Fruit fly (Drosophila melanogaster) whole organism, embryonic: Measurements from ENCODE around the gene mAChR-C.

ENCODE experiments used
- Bgb ChIP-seq: fragments of 200-800 bp; sonication (Bioruptor generic); IDR thresholded peaks from 2 replicates; pipeline ENCODE4 v1.3.6; 2022; ENCODE audit warnings: missing biosample characterization, missing genetic modification characterization; ENCODE audit not compliant: partially characterized antibody
- CG11398 ChIP-seq: fragments of 200-800 bp; sonication (Bioruptor generic); optimal IDR thresholded peaks from 2 replicates; lab custom pipeline; 2016; ENCODE audit warnings: missing biosample characterization, missing genetic modification characterization
- CG11560 ChIP-seq: fragments of 200-800 bp; sonication (Bioruptor generic); IDR thresholded peaks from 3 replicates; pipeline ENCODE4 v1.3.6; 2022; ENCODE audit warnings: missing biosample characterization, missing genetic modification characterization
- CG12236 ChIP-seq: fragments of 200-800 bp; sonication (Bioruptor generic); optimal IDR thresholded peaks from 2 replicates; lab custom pipeline; 2016; ENCODE audit warnings: missing biosample characterization, missing genetic modification characterization
- CG13775 ChIP-seq: fragments of 200-800 bp; sonication (Bioruptor generic); optimal IDR thresholded peaks from 3 replicates; lab custom pipeline; 2017; ENCODE audit warnings: missing biosample characterization, mild to moderate bottlenecking, missing genetic modification characterization
- CG14441 ChIP-seq: fragments of 200-800 bp; sonication (Bioruptor generic); IDR thresholded peaks from 2 replicates; pipeline ENCODE4 v1.3.6; 2022; ENCODE audit warnings: missing biosample characterization, missing genetic modification characterization
- CG1602 ChIP-seq: fragments of 200-800 bp; sonication (Bioruptor generic); optimal IDR thresholded peaks from 3 replicates; lab custom pipeline; 2016; ENCODE audit warnings: missing biosample characterization, missing genetic modification characterization
- CG18599 ChIP-seq: fragments of 200-800 bp; sonication (Bioruptor generic); optimal IDR thresholded peaks from 3 replicates; lab custom pipeline; 2017; ENCODE audit warnings: missing biosample characterization, missing genetic modification characterization, mild to moderate bottlenecking, moderate library complexity, missing genetic modification reagents
- CG30403 ChIP-seq: fragments of 200-800 bp; sonication (Bioruptor generic); optimal IDR thresholded peaks from 3 replicates; lab custom pipeline; 2016; ENCODE audit warnings: missing biosample characterization, missing genetic modification characterization
- CG31365 ChIP-seq: fragments of 200-800 bp; sonication (Bioruptor generic); optimal IDR thresholded peaks from 2 replicates; lab custom pipeline; 2018; ENCODE audit warnings: missing biosample characterization, mild to moderate bottlenecking, missing genetic modification characterization
- CG32772 ChIP-seq: fragments of 200-800 bp; sonication (Bioruptor generic); IDR thresholded peaks from 2 replicates; pipeline ENCODE4 v1.3.6; 2022; ENCODE audit warnings: missing biosample characterization, missing genetic modification characterization
- CG3407 ChIP-seq: fragments of 200-800 bp; sonication (Bioruptor generic); optimal IDR thresholded peaks from 2 replicates; lab custom pipeline; 2018; ENCODE audit warnings: missing biosample characterization, mild to moderate bottlenecking, missing genetic modification characterization
- CG4328 ChIP-seq: fragments of 200-800 bp; sonication (Bioruptor generic); optimal IDR thresholded peaks from 3 replicates; lab custom pipeline; 2017; ENCODE audit warnings: missing biosample characterization, missing genetic modification reagents, missing genetic modification characterization
- CG6254 ChIP-seq: fragments of 200-800 bp; sonication (Bioruptor generic); optimal IDR thresholded peaks from 3 replicates; lab custom pipeline; 2017; ENCODE audit warnings: mild to moderate bottlenecking, missing biosample characterization, missing genetic modification reagents, missing genetic modification characterization
- CG6683 ChIP-seq: fragments of 200-800 bp; sonication (Bioruptor generic); optimal IDR thresholded peaks from 2 replicates; lab custom pipeline; 2017; ENCODE audit warnings: missing biosample characterization, mild to moderate bottlenecking, missing genetic modification characterization, missing genetic modification reagents
- CG6854 ChIP-seq: fragments of 200-800 bp; sonication (Bioruptor generic); optimal IDR thresholded peaks from 3 replicates; lab custom pipeline; 2017; ENCODE audit warnings: missing biosample characterization, mild to moderate bottlenecking, missing genetic modification characterization
- CG8089 ChIP-seq: fragments of 200-800 bp; sonication (Bioruptor generic); optimal IDR thresholded peaks from 3 replicates; lab custom pipeline; 2016; ENCODE audit warnings: missing biosample characterization, missing genetic modification characterization
- CG8924 ChIP-seq: fragments of 200-800 bp; optimal IDR thresholded peaks from 3 replicates; lab custom pipeline; 2019; ENCODE audit warnings: missing biosample characterization, mild to moderate bottlenecking, missing genetic modification characterization, moderate library complexity
- CG9437 ChIP-seq: fragments of 200-800 bp; sonication (Bioruptor generic); optimal IDR thresholded peaks from 2 replicates; lab custom pipeline; 2018; ENCODE audit warnings: missing biosample characterization, mild to moderate bottlenecking, missing genetic modification characterization
- CG9727 ChIP-seq: fragments of 200-800 bp; sonication (Bioruptor generic); optimal IDR thresholded peaks from 3 replicates; lab custom pipeline; 2017; ENCODE audit warnings: missing biosample characterization, mild to moderate bottlenecking, missing genetic modification characterization
- CG9797 ChIP-seq: fragments of 200-800 bp; sonication (Bioruptor generic); optimal IDR thresholded peaks from 3 replicates; lab custom pipeline; 2018; ENCODE audit warnings: missing biosample characterization, mild to moderate bottlenecking, missing genetic modification characterization
- Chrac-16 ChIP-seq: fragments of 200-800 bp; sonication (Bioruptor generic); optimal IDR thresholded peaks from 3 replicates; lab custom pipeline; 2016; ENCODE audit warnings: missing biosample characterization, missing genetic modification characterization
- Doc2 ChIP-seq: fragments of 200-800 bp; sonication (Bioruptor generic); IDR thresholded peaks from 2 replicates; pipeline ENCODE4 v1.3.6; 2022; ENCODE audit warnings: missing biosample characterization, missing genetic modification characterization
- HHEX ChIP-seq: fragments of 200-800 bp; sonication (Bioruptor generic); optimal IDR thresholded peaks from 3 replicates; lab custom pipeline; 2017; ENCODE audit warnings: missing biosample characterization, mild to moderate bottlenecking, missing genetic modification characterization, missing genetic modification reagents
- Hr78 ChIP-seq, 2 experiments: fragments of 200-800 bp in 1 of 2; fragments of >200 bp in 1 of 2; sonication (Bioruptor generic) in 1 of 2; optimal IDR thresholded peaks; 2 replicates each; lab custom pipeline; 2017 to 2019; ENCODE audit warnings: missing biosample characterization in 2 of 2, missing genetic modification characterization in 2 of 2, mild to moderate bottlenecking in 1 of 2, moderate library complexity in 1 of 2
- MBD-R2 ChIP-seq: fragments of 200-800 bp; sonication (Bioruptor generic); IDR thresholded peaks from 2 replicates; pipeline ENCODE4 v1.3.6; 2022; ENCODE audit warnings: missing biosample characterization, missing genetic modification characterization
- MTF-1 ChIP-seq: fragments of 200-800 bp; sonication (Bioruptor generic); optimal IDR thresholded peaks from 2 replicates; lab custom pipeline; 2018; ENCODE audit warnings: missing biosample characterization, mild to moderate bottlenecking, missing genetic modification characterization, borderline replicate concordance
- Sin3A ChIP-seq: fragments of >200 bp; optimal IDR thresholded peaks from 2 replicates; lab custom pipeline; 2018
- Sox100B ChIP-seq: fragments of 200-800 bp; sonication (Bioruptor generic); optimal IDR thresholded peaks from 3 replicates; lab custom pipeline; 2018; ENCODE audit warnings: missing biosample characterization, mild to moderate bottlenecking, missing genetic modification characterization
- Trl ChIP-seq, 3 experiments: fragments of >200 bp in 2 of 3; fragments of 200-800 bp in 1 of 3; sonication (Bioruptor generic) in 1 of 3; optimal IDR thresholded peaks; 2 replicates in 1 of 3; 3 replicates in 2 of 3; lab custom pipeline; 2016 to 2017; ENCODE audit warnings: missing biosample characterization in 1 of 3, missing genetic modification characterization in 1 of 3
- ab ChIP-seq: fragments of 200-800 bp; sonication (Bioruptor generic); optimal IDR thresholded peaks from 2 replicates; lab custom pipeline; 2016; ENCODE audit warnings: missing biosample characterization, missing genetic modification characterization
- bowl ChIP-seq: fragments of 200-800 bp; sonication (Bioruptor generic); IDR thresholded peaks from 2 replicates; pipeline ENCODE4 v1.3.6; 2022; ENCODE audit warnings: missing biosample characterization, missing genetic modification characterization
- cato ChIP-seq: fragments of 200-800 bp; sonication (Bioruptor generic); optimal IDR thresholded peaks from 2 replicates; lab custom pipeline; 2016; ENCODE audit warnings: missing biosample characterization, missing genetic modification characterization, borderline replicate concordance
- cwo ChIP-seq: fragments of 200-800 bp; sonication (Bioruptor generic); optimal IDR thresholded peaks from 3 replicates; lab custom pipeline; 2017; ENCODE audit warnings: missing biosample characterization, missing genetic modification characterization, mild to moderate bottlenecking, moderate library complexity, missing genetic modification reagents
- fd3F ChIP-seq: fragments of 200-800 bp; sonication (Bioruptor generic); optimal IDR thresholded peaks from 2 replicates; lab custom pipeline; 2018; ENCODE audit warnings: missing biosample characterization, mild to moderate bottlenecking, missing genetic modification characterization, moderate library complexity
- grn ChIP-seq: fragments of 200-800 bp; sonication (Bioruptor generic); optimal IDR thresholded peaks from 3 replicates; lab custom pipeline; 2017; ENCODE audit warnings: missing biosample characterization, missing genetic modification characterization
- h ChIP-seq: fragments of >200 bp; optimal IDR thresholded peaks from 2 replicates; lab custom pipeline; 2017
- jigr1 ChIP-seq: fragments of 200-800 bp; sonication (Bioruptor generic); IDR thresholded peaks from 3 replicates; pipeline ENCODE4 v1.3.6; 2022; ENCODE audit warnings: missing biosample characterization, missing genetic modification characterization
- jumu ChIP-seq: fragments of 200-800 bp; sonication (Bioruptor generic); optimal IDR thresholded peaks from 3 replicates; lab custom pipeline; 2016; ENCODE audit warnings: missing biosample characterization, missing genetic modification characterization
- mirr ChIP-seq: fragments of 200-800 bp; sonication (Bioruptor generic); optimal IDR thresholded peaks from 3 replicates; lab custom pipeline; 2018; ENCODE audit warnings: missing biosample characterization, mild to moderate bottlenecking, missing genetic modification characterization
- nau ChIP-seq: fragments of 200-800 bp; sonication (Bioruptor generic); optimal IDR thresholded peaks from 3 replicates; lab custom pipeline; 2017; ENCODE audit warnings: missing biosample characterization, mild to moderate bottlenecking, missing genetic modification characterization, missing genetic modification reagents
- nmo ChIP-seq: fragments of 200-800 bp; sonication (Bioruptor generic); optimal IDR thresholded peaks from 2 replicates; lab custom pipeline; 2018; ENCODE audit warnings: missing biosample characterization, mild to moderate bottlenecking, missing genetic modification characterization, moderate library complexity
- onecut ChIP-seq: fragments of 200-800 bp; sonication (Bioruptor generic); IDR thresholded peaks from 2 replicates; pipeline ENCODE4 v1.3.6; 2022; ENCODE audit warnings: missing biosample characterization, missing genetic modification characterization
- pnt ChIP-seq: fragments of 200-800 bp; sonication (Bioruptor generic); optimal IDR thresholded peaks from 3 replicates; lab custom pipeline; 2016; ENCODE audit warnings: missing biosample characterization, missing genetic modification characterization
- ro ChIP-seq: fragments of 200-800 bp; sonication (Bioruptor generic); IDR thresholded peaks from 2 replicates; pipeline ENCODE4 v1.3.6; 2022; ENCODE audit warnings: missing biosample characterization, missing genetic modification characterization
- sd ChIP-seq: fragments of 200-800 bp; sonication (Bioruptor generic); optimal IDR thresholded peaks from 3 replicates; lab custom pipeline; 2018; ENCODE audit warnings: missing biosample characterization, mild to moderate bottlenecking, missing genetic modification characterization, moderate library complexity
- sim ChIP-seq: fragments of 200-800 bp; sonication (Bioruptor generic); IDR thresholded peaks from 2 replicates; pipeline ENCODE4 v1.3.6; 2022; ENCODE audit warnings: missing biosample characterization, missing genetic modification characterization
- sr ChIP-seq: fragments of 200-800 bp; sonication (Bioruptor generic); IDR thresholded peaks from 3 replicates; pipeline ENCODE4 v1.3.6; 2022; ENCODE audit warnings: missing biosample characterization, missing genetic modification characterization
- stc ChIP-seq: fragments of 200-800 bp; sonication (Bioruptor generic); IDR thresholded peaks from 2 replicates; pipeline ENCODE4 v1.3.6; 2022; ENCODE audit warnings: missing biosample characterization, missing genetic modification characterization
- tna ChIP-seq: fragments of 200-800 bp; sonication (Bioruptor generic); IDR thresholded peaks from 2 replicates; pipeline ENCODE4 v1.3.6; 2022; ENCODE audit warnings: missing biosample characterization, missing genetic modification characterization; ENCODE audit not compliant: partially characterized antibody

The mAChR-C gene

DNA sequence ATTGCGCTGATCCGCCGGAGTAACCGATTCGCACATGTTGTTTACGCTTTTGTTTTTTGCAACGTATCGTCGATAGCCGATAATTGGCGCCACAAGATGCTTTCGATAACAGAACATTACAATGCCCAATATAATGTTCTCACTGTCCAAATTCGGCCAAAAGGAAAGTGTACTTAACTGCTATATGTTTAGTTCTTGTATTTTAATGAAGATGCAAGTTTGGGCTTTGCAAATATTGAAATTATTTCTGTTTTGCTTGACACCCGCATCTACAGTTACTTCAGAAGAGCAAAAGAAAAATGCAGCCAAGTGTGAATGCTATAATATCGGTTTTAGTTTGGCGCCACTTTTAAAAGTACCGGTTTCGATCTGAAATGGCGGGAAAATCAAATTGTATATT lies 20.1 kb upstream of the mAChR-C start (continued):
- peak; percentile 76 for TF ChIP-seq MTF-1 (GFP tag; lab: Kevin White, UChicago)
- peak; percentile 89 for TF ChIP-seq fd3F (GFP tag; lab: Kevin White, UChicago)
- TF ChIP-seq CG11398 (GFP tag; lab: Kevin White, UChicago) = peak; percentile 89
- peak; percentile 90 for TF ChIP-seq CG14441 (GFP tag; lab: Robert Waterston, UW)
- peak; percentile 49 for TF ChIP-seq CG9797 (GFP tag; lab: Kevin White, UChicago)
- TF ChIP-seq CG4328 (GFP tag; lab: Kevin White, UChicago) = peak; percentile 89
- TF ChIP-seq CG1602 (GFP tag; lab: Kevin White, UChicago) = peak; percentile 85
- TF ChIP-seq ab = peak; percentile 65
- peak; percentile 64 for TF ChIP-seq CG11560 (tag; lab: Robert Waterston, UW)
- TF ChIP-seq jigr1 (GFP tag; lab: Robert Waterston, UW) = peak; percentile 48; the same call in 1 of the 3 replicates
- TF ChIP-seq stc = peak; percentile 80
- peak; percentile 41; the same call in 1 of the 2 replicates for TF ChIP-seq Bgb (GFP tag; lab: Robert Waterston, UW)
- peak; percentile 86 for TF ChIP-seq cwo
- TF ChIP-seq mirr (GFP tag; lab: Kevin White, UChicago) = peak; percentile 93
- peak; percentile 76 for TF ChIP-seq CG12236 (GFP tag; lab: Kevin White, UChicago)
- TF ChIP-seq CG31365 (tag; lab: Kevin White, UChicago) = peak; percentile 75
- peak; percentile 83 for TF ChIP-seq onecut (GFP tag; lab: Robert Waterston, UW)
- TF ChIP-seq grn = peak; percentile 30
- TF ChIP-seq nau (GFP tag; lab: Kevin White, UChicago) = peak; percentile 76
- TF ChIP-seq Doc2 (GFP tag; lab: Robert Waterston, UW) = no peak
- peak; percentile 10; the same call in 1 of the 3 replicates for TF ChIP-seq sr (GFP tag; lab: Robert Waterston, UW)
- TF ChIP-seq cato (GFP tag; lab: Kevin White, UChicago) = peak; percentile 81
- TF ChIP-seq CG8924 (tag; lab: Kevin White, UChicago) = peak; percentile 89
- peak; percentile 94 for TF ChIP-seq CG30403 (GFP tag; lab: Kevin White, UChicago)
- peak; percentile 69 for TF ChIP-seq CG6683 (GFP tag; lab: Kevin White, UChicago)
- peak in 1 of 2 experiments; percentile 17 for TF ChIP-seq Hr78 (GFP tag; optimal IDR thresholded peaks at IDR 0.05; lab: Kevin White, UChicago)
- TF ChIP-seq Sin3A (lab: Kevin White, UChicago) = peak; percentile 43
- peak; percentile 95 for TF ChIP-seq nmo
- TF ChIP-seq sim = peak; percentile 71
- peak; percentile 92 for TF ChIP-seq jumu (GFP tag; lab: Kevin White, UChicago)
- TF ChIP-seq CG6254 (GFP tag; lab: Kevin White, UChicago) = peak; percentile 59
- peak; percentile 86 for TF ChIP-seq CG9727 (GFP tag; lab: Kevin White, UChicago)
- TF ChIP-seq bowl (GFP tag; lab: Robert Waterston, UW) = peak; percentile 12; the same call in 1 of the 2 replicates
- TF ChIP-seq CG9437 = peak; percentile 86
- TF ChIP-seq CG3407 (GFP tag; lab: Kevin White, UChicago) = peak; percentile 79
- TF ChIP-seq CG6854 (GFP tag; lab: Kevin White, UChicago) = peak; percentile 77
- peak; percentile 86 for TF ChIP-seq CG13775 (GFP tag; lab: Kevin White, UChicago)
- no peak for TF ChIP-seq h (lab: Kevin White, UChicago)
- peak; percentile 95 for TF ChIP-seq CG18599 (GFP tag; lab: Kevin White, UChicago)
- peak; percentile 82 for TF ChIP-seq CG32772
- no peak for TF ChIP-seq Trl (optimal IDR thresholded peaks at IDR 0.05; lab: Kevin White, UChicago)
- TF ChIP-seq Trl (GFP tag; optimal IDR thresholded peaks at IDR 0.05; lab: Kevin White, UChicago) = peak; percentile 94
- TF ChIP-seq pnt (GFP tag; lab: Kevin White, UChicago) = peak; percentile 91
- TF ChIP-seq tna = no peak; the same call in 1 of the 2 replicates
- peak; percentile 88 for TF ChIP-seq Chrac-16 (GFP tag; lab: Kevin White, UChicago)
- TF ChIP-seq CG8089 = peak; percentile 87
- TF ChIP-seq MBD-R2 (GFP tag; lab: Robert Waterston, UW) = peak; percentile 80; the same call in 1 of the 2 replicates
- TF ChIP-seq ro (GFP tag; lab: Robert Waterston, UW) = peak; percentile 61; the same call in 1 of the 2 replicates
- TF ChIP-seq sd (tag; lab: Kevin White, UChicago) = peak; percentile 78
- peak; percentile 85 for TF ChIP-seq Sox100B (GFP tag; lab: Kevin White, UChicago)
- peak; percentile 91 for TF ChIP-seq HHEX
